Worm (Caenorhabditis elegans) whole organism, young adult: Measurements from ENCODE around the gene fbxb-74.

Experiments
- B0035.1 ChIP-seq: sonication (generic microtip); optimal IDR thresholded peaks from 2 replicates; lab custom pipeline; 2016; ENCODE audit warnings: missing genetic modification characterization, mild to moderate bottlenecking, missing compliant biosample characterization, missing genotype, missing genetic modification reagents
- C17E4.6 ChIP-seq: fragments of 200-800 bp; sonication (Bioruptor generic); IDR thresholded peaks from 2 replicates; pipeline ENCODE4 v1.3.6; 2022; ENCODE audit warnings: missing genetic modification reagents, missing genetic modification characterization, missing compliant biosample characterization
- F37B4.10 ChIP-seq: fragments of 200-800 bp; sonication (Bioruptor generic); IDR thresholded peaks from 2 replicates; pipeline ENCODE4 v1.3.6; 2022; ENCODE audit warnings: missing genetic modification characterization, missing compliant biosample characterization
- F49E8.2 ChIP-seq: sonication (generic microtip); optimal IDR thresholded peaks from 3 replicates; lab custom pipeline; 2017; ENCODE audit warnings: missing genetic modification characterization, mild to moderate bottlenecking, missing compliant biosample characterization, antibody characterized with exemption, moderate library complexity; ENCODE audit not compliant: insufficient read depth
- K11D2.4 ChIP-seq: fragments of 200-800 bp; sonication (Bioruptor generic); IDR thresholded peaks from 2 replicates; pipeline ENCODE4 v1.3.6; 2022; ENCODE audit warnings: missing genetic modification reagents, missing genetic modification characterization, missing compliant biosample characterization
- K12H6.12 ChIP-seq: fragments of 200-800 bp; sonication (Bioruptor generic); optimal IDR thresholded peaks from 2 replicates; lab custom pipeline; 2018; ENCODE audit warnings: mild to moderate bottlenecking, missing genetic modification characterization, missing compliant biosample characterization
- Y53F4B.3 ChIP-seq: fragments of 200-800 bp; sonication (Bioruptor generic); IDR thresholded peaks from 2 replicates; pipeline ENCODE4 v1.3.6; 2022; ENCODE audit warnings: missing genetic modification reagents, missing genetic modification characterization, missing compliant biosample characterization
- Y95B8A.8 ChIP-seq: fragments of 200-800 bp; sonication (Bioruptor generic); IDR thresholded peaks from 2 replicates; pipeline ENCODE4 v1.3.6; 2022; ENCODE audit warnings: missing genetic modification reagents, missing genetic modification characterization, missing compliant biosample characterization
- ZK185.1 ChIP-seq: sonication (generic microtip); optimal IDR thresholded peaks from 2 replicates; lab custom pipeline; 2016; ENCODE audit warnings: mild to moderate bottlenecking, missing genetic modification characterization, missing compliant biosample characterization; ENCODE audit not compliant: poor library complexity, severe bottlenecking
- aptf-3 ChIP-seq: fragments of 200-800 bp; sonication (Bioruptor generic); IDR thresholded peaks from 2 replicates; pipeline ENCODE4 v1.3.6; 2022; ENCODE audit warnings: missing genetic modification characterization, missing compliant biosample characterization
- atf-7 ChIP-seq: sonication (generic microtip); optimal IDR thresholded peaks from 2 replicates; lab custom pipeline; 2017; ENCODE audit warnings: mild to moderate bottlenecking, missing genetic modification characterization, missing compliant biosample characterization
- athp-1 ChIP-seq: sonication (generic microtip); optimal IDR thresholded peaks from 2 replicates; lab custom pipeline; 2017; ENCODE audit warnings: mild to moderate bottlenecking, missing genetic modification characterization, missing compliant biosample characterization
- attf-5 ChIP-seq: fragments of 200-800 bp; sonication (Bioruptor generic); optimal IDR thresholded peaks from 2 replicates; lab custom pipeline; 2018; ENCODE audit warnings: mild to moderate bottlenecking, missing genetic modification characterization, missing compliant biosample characterization
- attf-6 ChIP-seq: fragments of 200-800 bp; sonication (Bioruptor generic); IDR thresholded peaks from 2 replicates; pipeline ENCODE4 v1.3.6; 2022; ENCODE audit warnings: missing genetic modification reagents, missing genetic modification characterization, missing compliant biosample characterization
- bed-1 ChIP-seq: fragments of 200-800 bp; sonication (Bioruptor generic); IDR thresholded peaks from 2 replicates; pipeline ENCODE4 v1.3.6; 2022; ENCODE audit warnings: missing genetic modification reagents, missing genetic modification characterization, missing compliant biosample characterization
- ccch-3 ChIP-seq: fragments of 200-800 bp; sonication (Bioruptor generic); optimal IDR thresholded peaks from 2 replicates; lab custom pipeline; 2018; ENCODE audit warnings: mild to moderate bottlenecking, missing genetic modification characterization, missing compliant biosample characterization
- ceh-100 ChIP-seq: fragments of 200-800 bp; sonication (Bioruptor generic); IDR thresholded peaks from 2 replicates; pipeline ENCODE4 v1.3.6; 2022; ENCODE audit warnings: missing genetic modification reagents, missing genetic modification characterization, missing compliant biosample characterization
- ceh-40 ChIP-seq: fragments of 200-800 bp; sonication (Bioruptor generic); IDR thresholded peaks from 2 replicates; pipeline ENCODE4 v1.3.6; 2022; ENCODE audit warnings: missing genetic modification characterization, missing compliant biosample characterization
- egrh-3 ChIP-seq: fragments of 200-800 bp; sonication (Bioruptor generic); IDR thresholded peaks from 2 replicates; pipeline ENCODE4 v1.3.6; 2022; ENCODE audit warnings: missing genetic modification reagents, missing genetic modification characterization, missing compliant biosample characterization
- ekl-4 ChIP-seq: fragments of 200-800 bp; sonication (Bioruptor generic); IDR thresholded peaks from 2 replicates; pipeline ENCODE4 v1.3.6; 2022; ENCODE audit warnings: missing genetic modification reagents, missing genetic modification characterization, missing compliant biosample characterization
- lag-1 ChIP-seq: fragments of 200-800 bp; sonication (Bioruptor generic); IDR thresholded peaks from 2 replicates; pipeline ENCODE4 v1.3.6; 2022; ENCODE audit warnings: missing genetic modification reagents, missing genetic modification characterization, missing compliant biosample characterization
- let-526 ChIP-seq: fragments of 200-800 bp; sonication (Bioruptor generic); IDR thresholded peaks from 2 replicates; pipeline ENCODE4 v1.3.6; 2022; ENCODE audit warnings: missing genetic modification reagents, missing genetic modification characterization, missing compliant biosample characterization
- let-607 ChIP-seq, 2 experiments: fragments of 200-800 bp in 1 of 2; sonication (Bioruptor generic) in 1 of 2; sonication (generic microtip) in 1 of 2; optimal IDR thresholded peaks; 2 replicates each; lab custom pipeline; 2016 to 2018; ENCODE audit warnings: mild to moderate bottlenecking in 2 of 2, missing compliant biosample characterization in 2 of 2, missing genetic modification characterization in 2 of 2, moderate library complexity in 2 of 2, missing genotype in 1 of 2
- lin-26 ChIP-seq: fragments of 200-800 bp; sonication (Bioruptor generic); IDR thresholded peaks from 2 replicates; pipeline ENCODE4 v1.3.6; 2022; ENCODE audit warnings: missing genetic modification reagents, missing genetic modification characterization, missing compliant biosample characterization
- lin-54 ChIP-seq: fragments of 200-800 bp; sonication (Bioruptor generic); optimal IDR thresholded peaks from 2 replicates; lab custom pipeline; 2018; ENCODE audit warnings: mild to moderate bottlenecking, missing genetic modification characterization, missing compliant biosample characterization
- madf-6 ChIP-seq: fragments of 200-800 bp; sonication (Bioruptor generic); IDR thresholded peaks from 2 replicates; pipeline ENCODE4 v1.3.6; 2022; ENCODE audit warnings: missing genetic modification reagents, missing genetic modification characterization, missing compliant biosample characterization
- madf-8 ChIP-seq: fragments of 200-800 bp; sonication (Bioruptor generic); conservative IDR thresholded peaks from 2 replicates; pipeline ENCODE4 v1.3.6; 2022; ENCODE audit warnings: missing genetic modification reagents, missing genetic modification characterization, missing compliant biosample characterization
- mcd-1 ChIP-seq: fragments of 200-800 bp; sonication (Bioruptor generic); IDR thresholded peaks from 2 replicates; pipeline ENCODE4 v1.3.6; 2022; ENCODE audit warnings: missing genetic modification reagents, missing genetic modification characterization, missing compliant biosample characterization
- mel-28 ChIP-seq: sonication (generic microtip); optimal IDR thresholded peaks from 2 replicates; lab custom pipeline; 2016; ENCODE audit warnings: borderline replicate concordance, mild to moderate bottlenecking, missing genetic modification characterization, missing compliant biosample characterization
- nfyb-1 ChIP-seq: fragments of 200-800 bp; sonication (Bioruptor generic); IDR thresholded peaks from 2 replicates; pipeline ENCODE4 v1.3.6; 2022; ENCODE audit warnings: missing genetic modification reagents, missing genetic modification characterization, missing compliant biosample characterization
- nhr-80 ChIP-seq: sonication (generic microtip); optimal IDR thresholded peaks from 2 replicates; lab custom pipeline; 2016; ENCODE audit warnings: missing genetic modification characterization, missing compliant biosample characterization
- pbrm-1 ChIP-seq: fragments of 200-800 bp; sonication (Bioruptor generic); IDR thresholded peaks from 2 replicates; pipeline ENCODE4 v1.3.6; 2022; ENCODE audit warnings: missing genetic modification reagents, missing genetic modification characterization, missing compliant biosample characterization
- sea-2 ChIP-seq: fragments of 200-800 bp; sonication (Bioruptor generic); IDR thresholded peaks from 2 replicates; pipeline ENCODE4 v1.3.6; 2022; ENCODE audit warnings: missing genetic modification characterization, missing compliant biosample characterization
- snpc-3.4 ChIP-seq: sonication (generic microtip); optimal IDR thresholded peaks from 2 replicates; lab custom pipeline; 2017; ENCODE audit warnings: missing genetic modification characterization, mild to moderate bottlenecking, missing compliant biosample characterization, antibody characterized with exemption, moderate library complexity, missing genotype, missing genetic modification reagents
- tbp1 ChIP-seq: fragments of 200-800 bp; sonication (Bioruptor generic); optimal IDR thresholded peaks from 2 replicates; lab custom pipeline; 2018; ENCODE audit warnings: mild to moderate bottlenecking, missing genetic modification characterization, missing compliant biosample characterization
- unc-62 ChIP-seq: fragments of 150-350 bp; optimal IDR thresholded peaks from 2 replicates; lab custom pipeline; 2014; ENCODE audit warnings: missing biosample characterization, missing genetic modification reagents, missing genetic modification characterization
- ztf-6 ChIP-seq: fragments of 200-800 bp; sonication (Bioruptor generic); IDR thresholded peaks from 2 replicates; pipeline ENCODE4 v1.3.6; 2022; ENCODE audit warnings: missing genetic modification reagents, missing genetic modification characterization, missing compliant biosample characterization

The fbxb-74 gene

DNA sequence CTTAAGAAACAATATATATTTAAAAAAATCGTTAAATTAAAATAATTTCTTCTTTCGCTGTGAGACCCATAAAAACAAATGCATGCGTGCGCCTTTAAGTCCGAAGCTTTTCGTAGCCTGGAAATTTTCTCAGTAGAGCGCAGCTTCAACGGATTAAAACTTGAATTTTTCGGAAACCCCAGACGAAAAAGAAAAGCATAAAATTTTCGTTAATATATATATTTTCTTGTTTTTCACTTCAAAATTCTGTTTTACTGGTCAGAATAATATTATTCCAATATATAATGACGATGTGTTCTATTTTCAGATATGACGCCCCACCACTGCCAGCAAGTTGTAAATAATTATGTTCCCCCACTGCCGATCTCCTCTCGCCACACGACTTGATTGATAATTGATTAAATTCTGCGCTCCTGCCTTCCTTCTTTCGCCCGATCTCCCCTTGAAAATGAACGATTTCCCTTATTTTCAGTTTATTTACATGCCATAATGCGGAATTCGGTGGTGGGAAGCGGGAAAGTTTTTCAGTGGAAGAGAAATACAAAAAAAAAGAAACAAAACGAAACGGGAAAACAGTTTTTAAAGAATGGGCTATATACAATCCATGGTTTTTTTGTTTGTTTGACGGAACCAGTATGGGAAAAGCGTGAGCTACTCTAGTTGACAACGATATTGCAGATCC lies 29.1 kb upstream of the fbxb-74 start (continued):
- TF ChIP-seq K11D2.4 (peak; percentile 41; the same call in 1 of the 2 replicates), Y53F4B.3 (GFP tag; lab: Robert Waterston, UW) (no peak), pbrm-1 (GFP tag; lab: Robert Waterston, UW) (no peak; the same call in 1 of the 2 replicates), lin-54 (peak; percentile 54), aptf-3 (GFP tag; lab: Robert Waterston, UW) (no peak), madf-6 (GFP tag; lab: Robert Waterston, UW) (peak; percentile 76), snpc-3.4 (tag; lab: Kevin White, UChicago) (no peak), nhr-80 (no peak), let-526 (GFP tag; lab: Robert Waterston, UW) (no peak), egrh-3 (GFP tag; lab: Robert Waterston, UW) (peak; percentile 55), tbp1 (GFP tag; lab: Kevin White, UChicago) (peak; percentile 60), ccch-3 (GFP tag; lab: Kevin White, UChicago) (no peak), atf-7 (peak; percentile 31), C17E4.6 (GFP tag; lab: Robert Waterston, UW) (no peak), ekl-4 (GFP tag; lab: Robert Waterston, UW) (no peak), lin-26 (no peak; the same call in 1 of the 2 replicates), attf-5 (GFP tag; lab: Kevin White, UChicago) (peak; percentile 67), K12H6.12 (tag; lab: Kevin White, UChicago) (peak; percentile 41), madf-8 (peak; percentile 59), sea-2 (GFP tag; lab: Robert Waterston, UW) (no peak), ceh-40 (GFP tag; lab: Robert Waterston, UW) (no peak), bed-1 (GFP tag; lab: Robert Waterston, UW) (0 out of 2 replicates have a peak, but pooled peaks have one; percentile 3), unc-62 (no peak), let-607 (tag; optimal IDR thresholded peaks at IDR 0.05; lab: Kevin White, UChicago) (peak; percentile 7 to 43), Y95B8A.8 (GFP tag; lab: Robert Waterston, UW) (peak; percentile 68), mel-28 (no peak), athp-1 (tag; lab: Kevin White, UChicago) (peak; percentile 75), ceh-100 (GFP tag; lab: Robert Waterston, UW) (no peak), nfyb-1 (GFP tag; lab: Robert Waterston, UW) (0 out of 2 replicates have a peak, but pooled peaks have one; percentile 21), ZK185.1 (tag; lab: Kevin White, UChicago) (peak; percentile 53), F37B4.10 (GFP tag; lab: Robert Waterston, UW) (no peak)

DNA sequence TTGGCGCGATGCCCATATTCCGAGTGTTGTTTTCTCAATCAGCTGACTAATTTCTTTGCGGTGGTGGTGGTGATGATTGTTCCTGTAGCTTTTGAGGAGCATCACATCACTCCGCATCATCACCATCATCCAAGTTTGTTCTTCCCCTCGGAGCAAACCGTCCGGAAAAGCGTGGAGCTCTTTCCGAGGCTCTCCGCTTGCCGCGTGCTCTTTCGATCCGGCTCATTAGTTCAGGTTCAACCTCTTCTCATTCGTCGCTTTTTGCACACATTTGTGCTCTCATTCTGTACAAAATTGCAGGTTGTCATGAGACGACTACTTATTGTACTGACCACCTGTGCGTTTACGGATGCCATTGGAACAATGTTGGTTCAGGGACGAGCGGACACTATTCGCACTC lies 26.1 kb upstream of the fbxb-74 start, which contains the start of gene M01H9.5:
TSS of gene M01H9.5 (plus strand) at position 301 of the 400 bp plus-strand sequence.
- no peak for TF ChIP-seq nhr-80
- no peak for TF ChIP-seq lag-1 (GFP tag; lab: Robert Waterston, UW)
- no peak for TF ChIP-seq B0035.1
- TF ChIP-seq attf-6 (GFP tag; lab: Robert Waterston, UW): no peak
- TF ChIP-seq F49E8.2 (tag; lab: Kevin White, UChicago): no peak
- TF ChIP-seq ztf-6 (GFP tag; lab: Robert Waterston, UW): no peak
- TF ChIP-seq mcd-1 (GFP tag; lab: Robert Waterston, UW): no peak
